Fruit fly (Drosophila melanogaster) Kc167 (cell line): ENCODE measurements around the gene CG32388.

Source experiments
- Myc ChIP-seq: fragments of >200 bp; optimal IDR thresholded peaks from 2 replicates; lab custom pipeline; 2017; ENCODE audit warnings: missing external identifiers
- Sin3A ChIP-seq: fragments of >200 bp; optimal IDR thresholded peaks from 2 replicates; lab custom pipeline; 2018; ENCODE audit warnings: missing external identifiers
- h ChIP-seq: fragments of >200 bp; optimal IDR thresholded peaks from 3 replicates; lab custom pipeline; 2018; ENCODE audit warnings: missing external identifiers
- insv ChIP-seq: fragments of >200 bp; optimal IDR thresholded peaks from 3 replicates; lab custom pipeline; 2018; ENCODE audit warnings: missing external identifiers
- psq ChIP-seq: fragments of >200 bp; optimal IDR thresholded peaks from 2 replicates; lab custom pipeline; 2017; ENCODE audit warnings: missing external identifiers
- ttk ChIP-seq: sonication (Bioruptor generic); optimal IDR thresholded peaks from 2 replicates; lab custom pipeline; 2017; ENCODE audit warnings: missing external identifiers

The CG32388 gene

dm6 chr3L:6977391-6977790, 7.0 kb downstream of the CG32388 start:
- TF ChIP-seq Myc (lab: Kevin White, UChicago) (no peak), Sin3A (lab: Kevin White, UChicago) (no peak), psq (no peak), ttk (lab: Kevin White, UChicago) (no peak), h (lab: Kevin White, UChicago) (no peak), insv (lab: Kevin White, UChicago) (no peak)

- TF ChIP-seq ttk (lab: Kevin White, UChicago) (no peak), insv (lab: Kevin White, UChicago) (no peak), h (lab: Kevin White, UChicago) (no peak), psq (no peak), Sin3A (lab: Kevin White, UChicago) (no peak), Myc (lab: Kevin White, UChicago) (no peak)
Observed at dm6 chr3L:6976601-6977140, 7.7 kb downstream of the CG32388 start.

dm6 chr3L:6975875-6976274, 8.5 kb downstream of the CG32388 start:
- TF ChIP-seq Sin3A (lab: Kevin White, UChicago) (no peak), insv (lab: Kevin White, UChicago) (no peak), h (lab: Kevin White, UChicago) (no peak), Myc (lab: Kevin White, UChicago) (no peak), ttk (lab: Kevin White, UChicago) (no peak), psq (no peak)

dm6 chr3L:6972367-6972766, 12.0 kb downstream of the CG32388 start, which contains the start of gene CG10063:
Gene CG10063, minus strand, starts transcription at chr3L:6972467.
- TF ChIP-seq h (lab: Kevin White, UChicago): no peak
- TF ChIP-seq ttk (lab: Kevin White, UChicago): no peak
- TF ChIP-seq insv (lab: Kevin White, UChicago): no peak
- TF ChIP-seq psq: no peak
- TF ChIP-seq Sin3A (lab: Kevin White, UChicago): no peak

dm6 chr3L:6971298-6971697, 13.1 kb downstream of the CG32388 start:
- no peak for TF ChIP-seq insv (lab: Kevin White, UChicago)
- no peak for TF ChIP-seq Myc (lab: Kevin White, UChicago)
- no peak for TF ChIP-seq ttk (lab: Kevin White, UChicago)
- TF ChIP-seq psq: no peak
- TF ChIP-seq Sin3A (lab: Kevin White, UChicago): no peak
- no peak for TF ChIP-seq h (lab: Kevin White, UChicago)

- TF ChIP-seq Sin3A (lab: Kevin White, UChicago) (no peak), h (lab: Kevin White, UChicago) (no peak), ttk (lab: Kevin White, UChicago) (no peak), Myc (lab: Kevin White, UChicago) (no peak), insv (lab: Kevin White, UChicago) (no peak), psq (no peak)
Observed at dm6 chr3L:6968961-6969814, 15.2 kb downstream of the CG32388 start, which contains the start of the genes Mis12 and CG9953. Gene Mis12, minus strand, starts transcription at chr3L:6969048. Gene CG9953, plus strand, starts transcription at chr3L:6969658.

dm6 chr3L:6967797-6968196, 16.6 kb downstream of the CG32388 start, which contains the start of gene CG10064:
Gene CG10064, minus strand, starts transcription at chr3L:6967897.
- TF ChIP-seq psq (no peak), Myc (lab: Kevin White, UChicago) (no peak), insv (lab: Kevin White, UChicago) (no peak), ttk (lab: Kevin White, UChicago) (no peak), h (lab: Kevin White, UChicago) (no peak), Sin3A (lab: Kevin White, UChicago) (no peak)

- TF ChIP-seq ttk (lab: Kevin White, UChicago): no peak
- TF ChIP-seq psq: no peak
- no peak for TF ChIP-seq Sin3A (lab: Kevin White, UChicago)
- no peak for TF ChIP-seq Myc (lab: Kevin White, UChicago)
- TF ChIP-seq insv (lab: Kevin White, UChicago): no peak
- no peak for TF ChIP-seq h (lab: Kevin White, UChicago)
Observed at dm6 chr3L:6964488-6965152, 19.8 kb downstream of the CG32388 start, which contains the start of gene sgl. Gene sgl, minus strand, starts transcription at chr3L:6964758.

dm6 chr3L:6963792-6964487, 20.4 kb downstream of the CG32388 start:
- TF ChIP-seq h (lab: Kevin White, UChicago): no peak
- TF ChIP-seq Sin3A (lab: Kevin White, UChicago): no peak
- no peak for TF ChIP-seq ttk (lab: Kevin White, UChicago)
- no peak for TF ChIP-seq Myc (lab: Kevin White, UChicago)
- no peak for TF ChIP-seq psq
- TF ChIP-seq insv (lab: Kevin White, UChicago): no peak

- no peak for TF ChIP-seq Sin3A (lab: Kevin White, UChicago)
- TF ChIP-seq h (lab: Kevin White, UChicago): no peak
Observed at dm6 chr3L:6963175-6963574, 21.2 kb downstream of the CG32388 start.
